Fruit fly (Drosophila melanogaster): ENCODE measurements around the gene ng3.

Gene ng3

dm6 chrX:3205887-3206794 is 35.7 kb downstream of the ng3 start (continued):
- TF ChIP-seq zfh1 (GFP tag; IDR thresholded peaks at IDR 0.05) (peak; percentile 69; the same call in 2 of the 3 replicates), Ptx1 (GFP tag; IDR thresholded peaks at IDR 0.05) (peak; percentile 66), trh (GFP tag; optimal IDR thresholded peaks at IDR 0.05) (no peak), Max (GFP tag; optimal IDR thresholded peaks at IDR 0.05) (peak; percentile 45), CoRest (tag; optimal IDR thresholded peaks at IDR 0.05) (peak; percentile 41), CG2889 (GFP tag; IDR thresholded peaks at IDR 0.05) (peak; percentile 55; the same call in 1 of the 3 replicates), ssp (GFP tag; IDR thresholded peaks at IDR 0.05) (no peak; the same call in none of the 2 replicates), peb (GFP tag; IDR thresholded peaks at IDR 0.05) (0 out of 2 replicates have a peak, but pooled peaks have one; percentile 33), Lhr (GFP tag; optimal IDR thresholded peaks at IDR 0.05) (no peak), CG10147 (GFP tag; optimal IDR thresholded peaks at IDR 0.05) (peak; percentile 48), shn (GFP tag; optimal IDR thresholded peaks at IDR 0.05) (peak; percentile 61), CG13624 (GFP tag; optimal IDR thresholded peaks at IDR 0.05) (peak; percentile 70), CG7987 (GFP tag; optimal IDR thresholded peaks at IDR 0.05) (no peak), CG8089 (GFP tag; optimal IDR thresholded peaks at IDR 0.05) (peak; percentile 43), prd (optimal IDR thresholded peaks at IDR 0.05) (no peak), prd (GFP tag; IDR thresholded peaks at IDR 0.05) (peak; percentile 68), Ssrp (tag; optimal IDR thresholded peaks at IDR 0.05) (peak; percentile 36), CG34224 (GFP tag; IDR thresholded peaks at IDR 0.05; ENCODE audit: partially characterized antibody) (no peak), Scr (GFP tag; IDR thresholded peaks at IDR 0.05; ENCODE audit: partially characterized antibody) (no peak), Sry-δ (GFP tag; optimal IDR thresholded peaks at IDR 0.05) (peak; percentile 3), HLH54F (GFP tag; optimal IDR thresholded peaks at IDR 0.05) (peak; percentile 49), Tbp (GFP tag; optimal IDR thresholded peaks at IDR 0.05) (no peak), sens-2 (GFP tag; IDR thresholded peaks at IDR 0.05) (peak; percentile 53; the same call in 1 of the 2 replicates), slou (GFP tag; optimal IDR thresholded peaks at IDR 0.05) (peak; percentile 45), CG42726 (GFP tag; IDR thresholded peaks at IDR 0.05; ENCODE audit: partially characterized antibody) (no peak), hb (GFP tag; IDR thresholded peaks at IDR 0.05; ENCODE audit: partially characterized antibody) (no peak), stc (GFP tag; IDR thresholded peaks at IDR 0.05) (peak; percentile 72), CG6175 (GFP tag; IDR thresholded peaks at IDR 0.05) (no peak), CG3407 (GFP tag; optimal IDR thresholded peaks at IDR 0.05) (peak; percentile 7), ase (GFP tag; IDR thresholded peaks at IDR 0.05) (peak; percentile 55; the same call in 1 of the 3 replicates), CG10431 (GFP tag; optimal IDR thresholded peaks at IDR 0.05) (no peak), CG5953 (GFP tag; IDR thresholded peaks at IDR 0.05) (peak; percentile 59; the same call in 1 of the 2 replicates), Nf-YC (tag; optimal IDR thresholded peaks at IDR 0.05) (no peak), gsb (GFP tag; IDR thresholded peaks at IDR 0.05) (peak; percentile 61), cad (GFP tag; optimal IDR thresholded peaks at IDR 0.05) (no peak), jigr1 (GFP tag; IDR thresholded peaks at IDR 0.05) (no peak; the same call in 2 of the 3 replicates), CG12769 (tag; optimal IDR thresholded peaks at IDR 0.05) (peak; percentile 41), CG15011 (GFP tag; optimal IDR thresholded peaks at IDR 0.05) (peak; percentile 14), Eip74EF (GFP tag; optimal IDR thresholded peaks at IDR 0.05) (no peak), CG9437 (GFP tag; optimal IDR thresholded peaks at IDR 0.05) (peak; percentile 8), kni (GFP tag; optimal IDR thresholded peaks at IDR 0.05) (no peak), CG11560 (tag; IDR thresholded peaks at IDR 0.05) (peak; percentile 58; the same call in 2 of the 3 replicates), CG3726 (GFP tag; IDR thresholded peaks at IDR 0.05) (no peak), Oaz (GFP tag; IDR thresholded peaks at IDR 0.05) (peak; percentile 60), CG2875 (GFP tag; optimal IDR thresholded peaks at IDR 0.05) (peak; percentile 39), CG4424 (GFP tag; optimal IDR thresholded peaks at IDR 0.05) (peak; percentile 56), Rx (GFP tag; IDR thresholded peaks at IDR 0.05) (peak; percentile 62; the same call in 1 of the 2 replicates), Atf3 (GFP tag; optimal IDR thresholded peaks at IDR 0.05) (no peak), CG30431 (GFP tag; optimal IDR thresholded peaks at IDR 0.05) (peak; percentile 20)
